Worm (Caenorhabditis elegans) whole organism, young adult: ENCODE data around the gene ZK418.2.

ENCODE experiments used
- F37B4.10 ChIP-seq: fragments of 200-800 bp; sonication (Bioruptor generic); IDR thresholded peaks from 2 replicates; pipeline ENCODE4 v1.3.6; 2022; ENCODE audit warnings: missing genetic modification characterization, missing compliant biosample characterization
- F57C9.4 ChIP-seq: sonication (generic microtip); optimal IDR thresholded peaks from 2 replicates; lab custom pipeline; 2017; ENCODE audit warnings: mild to moderate bottlenecking, missing genetic modification characterization, missing compliant biosample characterization
- ama-1 ChIP-seq, 3 experiments: fragments of 150-350 bp in 1 of 3; sonication (generic microtip) in 2 of 3; optimal IDR thresholded peaks; 2 replicates each; lab custom pipeline; 2014 to 2018; ENCODE audit warnings: missing biosample characterization in 2 of 3, missing genetic modification characterization in 2 of 3, missing genetic modification reagents in 2 of 3
- egl-44 ChIP-seq: fragments of 200-800 bp; sonication (Bioruptor generic); IDR thresholded peaks from 2 replicates; pipeline ENCODE4 v1.3.6; 2022; ENCODE audit warnings: missing genetic modification reagents, missing genetic modification characterization, missing compliant biosample characterization
- let-607 ChIP-seq, 2 experiments: fragments of 200-800 bp in 1 of 2; sonication (Bioruptor generic) in 1 of 2; sonication (generic microtip) in 1 of 2; optimal IDR thresholded peaks; 2 replicates each; lab custom pipeline; 2016 to 2018; ENCODE audit warnings: mild to moderate bottlenecking in 2 of 2, missing compliant biosample characterization in 2 of 2, missing genetic modification characterization in 2 of 2, moderate library complexity in 2 of 2, missing genotype in 1 of 2
- pha-4 ChIP-seq: fragments of 150-350 bp; sonication (generic microtip); optimal IDR thresholded peaks from 2 replicates; lab custom pipeline; 2014; ENCODE audit warnings: missing biosample characterization, missing genetic modification reagents, missing genetic modification characterization
- repo-1 ChIP-seq: sonication (generic microtip); optimal IDR thresholded peaks from 2 replicates; lab custom pipeline; 2017; ENCODE audit warnings: mild to moderate bottlenecking, missing genetic modification characterization, missing compliant biosample characterization
- unc-130 ChIP-seq: sonication (generic microtip); optimal IDR thresholded peaks from 2 replicates; lab custom pipeline; 2016; ENCODE audit warnings: missing genetic modification reagents, missing genetic modification characterization, missing compliant biosample characterization
- unc-62 ChIP-seq: fragments of 150-350 bp; optimal IDR thresholded peaks from 2 replicates; lab custom pipeline; 2014; ENCODE audit warnings: missing biosample characterization, missing genetic modification reagents, missing genetic modification characterization

DNA sequence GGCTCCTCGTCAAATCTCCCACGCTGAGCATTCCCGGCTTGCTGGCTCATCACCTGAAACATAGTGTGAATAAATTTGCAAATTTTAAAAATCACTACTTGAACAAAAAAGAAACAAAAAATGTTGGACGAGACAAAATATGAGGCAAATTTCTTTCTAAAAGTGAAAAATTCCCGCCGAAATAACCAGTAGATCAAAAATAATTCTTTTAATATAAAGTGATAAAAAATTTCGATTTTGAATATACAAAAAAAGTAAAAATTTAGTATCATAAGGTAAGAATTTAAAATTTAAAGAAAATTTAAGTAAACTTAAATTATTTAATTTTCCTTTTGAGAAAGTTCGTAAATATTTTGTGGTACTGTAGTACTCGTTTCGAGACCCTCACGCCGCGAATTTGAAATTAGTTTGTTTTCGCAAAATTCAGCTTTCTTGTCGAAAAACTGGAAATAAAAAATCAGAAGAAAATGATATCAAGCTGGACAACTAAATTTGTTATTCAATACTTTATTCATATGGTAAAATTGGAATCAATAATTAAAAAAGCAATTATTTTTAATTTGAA is 30.5 kb upstream of the ZK418.2 start, which contains the start of gene egg-2:
- TF ChIP-seq unc-130 (GFP tag; lab: Kevin White, UChicago) (no peak), unc-62 (GFP tag; lab: Kevin White, UChicago) (no peak), F57C9.4 (no peak), F37B4.10 (GFP tag; lab: Robert Waterston, UW) (no peak), egl-44 (GFP tag; lab: Robert Waterston, UW) (no peak), let-607 (tag; optimal IDR thresholded peaks at IDR 0.05; lab: Kevin White, UChicago) (no peak), pha-4 (tag; lab: Kevin White, UChicago) (no peak), ama-1 (optimal IDR thresholded peaks at IDR 0.05; lab: Kevin White, UChicago) (no peak), ama-1 (GFP tag; optimal IDR thresholded peaks at IDR 0.05; lab: Kevin White, UChicago) (no peak), repo-1 (no peak)
